Worm (Caenorhabditis elegans) whole organism, L2 larva: ENCODE data around the gene pan-1.

ENCODE experiments used
- nhr-21 ChIP-seq: fragments of 150-350 bp; optimal IDR thresholded peaks from 2 replicates; lab custom pipeline; 2014; ENCODE audit warnings: missing biosample characterization, missing genetic modification characterization
- nhr-25 ChIP-seq: fragments of 150-350 bp; sonication (generic microtip); optimal IDR thresholded peaks from 3 replicates; lab custom pipeline; 2014; ENCODE audit warnings: missing biosample characterization, missing genetic modification characterization

DNA sequence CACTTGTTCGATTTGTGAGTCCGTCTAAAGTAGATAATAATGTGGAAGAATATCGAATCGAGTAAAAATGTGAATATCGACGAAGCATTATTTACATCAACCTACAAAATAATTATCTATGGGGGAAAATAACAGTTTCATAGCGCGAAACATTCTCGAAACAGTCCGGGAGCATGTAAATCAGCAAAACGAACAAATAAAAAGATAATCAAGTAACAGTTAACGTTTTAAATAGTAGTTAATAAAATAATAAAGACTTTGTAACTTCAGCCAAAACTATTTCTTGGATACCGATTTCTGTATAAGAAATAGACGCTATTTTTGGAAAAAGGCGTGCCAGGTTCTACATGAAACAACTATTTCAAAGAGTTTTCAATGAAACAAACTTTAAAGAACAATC is 5.5 kb downstream of the pan-1 start, which contains the start of gene mlcd-1:
- no peak for TF ChIP-seq nhr-21 (tag; lab: Kevin White, UChicago)
- no peak for TF ChIP-seq nhr-25 (tag; lab: Kevin White, UChicago)
